Worm (Caenorhabditis elegans): Measurements from ENCODE around the gene C33C12.12.
"Not testable (repeated sequence)": the region's sequence is repeated elsewhere in the genome, so short reads cannot be mapped to it uniquely, and the experiment has no call there.

C33C12.12 gene

DNA sequence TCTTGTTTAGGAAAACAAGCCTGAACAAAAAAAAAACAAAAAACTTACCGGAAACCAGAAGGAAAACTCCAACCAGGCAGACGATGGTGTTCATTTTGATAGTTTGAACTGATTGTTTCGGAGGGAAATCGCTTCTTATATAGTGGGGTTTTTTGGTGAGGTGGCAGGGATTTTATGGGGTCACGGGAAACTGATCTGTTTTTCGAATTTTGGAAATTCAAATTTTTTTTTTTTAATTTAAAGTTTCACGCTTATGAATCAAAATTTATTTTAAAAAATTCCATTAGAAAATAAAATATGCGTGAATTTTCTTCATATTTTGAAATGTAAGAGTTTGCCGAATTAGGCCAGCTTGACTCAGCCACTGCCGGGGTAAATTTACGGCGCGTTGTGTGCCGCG, 5.4 kb upstream of the C33C12.12 start, which contains the start of gene C33C12.7:
TSS of gene C33C12.7 (minus strand) at position 101 of the 400 bp plus-strand sequence.
- TF ChIP-seq hlh-11 (tag; optimal IDR thresholded peaks at IDR 0.05) (no peak), zip-11 (GFP tag; IDR thresholded peaks at IDR 0.05) (no peak), zip-2 (tag; optimal IDR thresholded peaks at IDR 0.05) (no peak), duxl-1 (tag; optimal IDR thresholded peaks at IDR 0.05; ENCODE audit: poor library complexity) (no peak), lin-39 (tag; optimal IDR thresholded peaks at IDR 0.05) (no peak), egl-27 (tag; optimal IDR thresholded peaks at IDR 0.05) (no peak), nhr-77 (tag; optimal IDR thresholded peaks at IDR 0.05) (no peak), set-16 (GFP tag; IDR thresholded peaks at IDR 0.05) (no peak), aly-2 (tag; optimal IDR thresholded peaks at IDR 0.05) (no peak)

DNA sequence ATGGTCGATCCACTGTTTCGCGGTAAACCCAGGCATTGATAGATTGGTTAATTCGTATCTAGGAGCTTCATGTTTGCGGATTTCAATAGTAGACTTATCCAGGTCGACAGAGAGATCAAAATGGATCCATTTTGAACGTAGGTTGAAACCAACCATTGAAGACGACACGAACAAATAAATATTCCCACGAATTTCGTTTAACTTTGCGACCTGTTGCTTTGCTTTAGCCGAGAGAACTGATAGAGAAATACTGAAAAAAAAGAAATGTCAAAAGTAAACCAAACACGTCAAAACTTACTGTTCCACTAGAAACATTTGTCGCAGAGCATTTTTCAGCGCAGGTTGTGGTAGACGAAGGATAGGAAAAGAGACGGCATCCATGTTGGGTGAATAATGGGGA, 1.6 kb downstream of the C33C12.12 start, which contains the start of gene fbxb-38:
TSS of gene fbxb-38 (minus strand) at position 390 of the 400 bp plus-strand sequence.
- TF ChIP-seq nhr-77 (tag; optimal IDR thresholded peaks at IDR 0.05) (no peak), unc-62 (GFP tag; optimal IDR thresholded peaks at IDR 0.05 in 1 of 2) (peak in 1 of 2 experiments; percentile 91), unc-62 (tag; optimal IDR thresholded peaks at IDR 0.05) (no peak)

DNA sequence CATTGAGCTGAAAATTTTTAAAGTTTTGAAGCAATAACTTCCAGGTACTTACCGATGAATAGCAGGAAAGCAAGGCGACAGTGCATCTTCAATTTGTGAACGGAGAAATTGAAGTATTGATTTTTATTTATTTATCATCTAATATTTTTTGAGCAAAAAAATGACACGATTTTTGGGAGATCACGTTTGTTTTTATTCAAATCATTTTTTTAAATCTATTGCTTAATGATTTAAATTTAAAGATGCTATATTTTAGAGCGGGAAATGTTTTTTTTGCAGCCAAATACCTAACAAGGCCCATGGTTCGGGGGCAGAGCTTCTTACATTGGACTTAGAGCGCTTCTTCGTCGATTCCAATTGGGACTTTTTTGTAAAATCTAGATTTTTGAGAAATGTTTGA, 3.6 kb downstream of the C33C12.12 start, which contains the start of gene C33C12.4:
TSS of gene C33C12.4 (minus strand) at position 101 of the 400 bp plus-strand sequence.
- no peak for TF ChIP-seq F26F4.8 (GFP tag; conservative IDR thresholded peaks at IDR 0.05)

DNA sequence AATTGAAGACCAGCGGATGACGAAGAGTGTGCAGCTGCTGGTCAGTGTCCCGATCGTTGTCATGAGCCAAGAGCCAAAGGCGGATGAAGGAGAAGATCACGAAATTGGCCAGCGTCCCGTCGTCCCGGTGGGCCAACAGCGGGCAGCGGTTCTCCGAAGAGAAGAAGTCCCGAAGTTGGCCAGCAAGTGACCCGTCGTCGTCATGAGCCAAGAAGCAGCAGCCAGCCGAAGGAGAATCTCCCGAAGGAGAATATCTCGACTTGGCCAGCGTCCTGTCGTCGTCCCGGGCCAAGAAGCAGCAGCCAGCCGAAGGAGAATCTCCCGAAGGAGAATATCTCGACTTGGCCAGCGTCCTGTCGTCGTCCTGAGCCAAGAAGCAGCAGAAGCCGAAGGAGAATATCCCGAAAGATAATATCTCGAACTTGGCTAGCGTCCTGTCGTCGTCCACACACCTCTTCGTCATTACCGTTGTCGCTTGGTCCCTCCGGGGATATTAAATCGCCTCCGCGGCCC, 6.6 kb downstream of the C33C12.12 start, which contains the start of gene C33C12.11:
TSS of gene C33C12.11 (minus strand) at position 463 of the 513 bp plus-strand sequence.
- TF ChIP-seq set-16 (GFP tag; IDR thresholded peaks at IDR 0.05) = peak; percentile 87

DNA sequence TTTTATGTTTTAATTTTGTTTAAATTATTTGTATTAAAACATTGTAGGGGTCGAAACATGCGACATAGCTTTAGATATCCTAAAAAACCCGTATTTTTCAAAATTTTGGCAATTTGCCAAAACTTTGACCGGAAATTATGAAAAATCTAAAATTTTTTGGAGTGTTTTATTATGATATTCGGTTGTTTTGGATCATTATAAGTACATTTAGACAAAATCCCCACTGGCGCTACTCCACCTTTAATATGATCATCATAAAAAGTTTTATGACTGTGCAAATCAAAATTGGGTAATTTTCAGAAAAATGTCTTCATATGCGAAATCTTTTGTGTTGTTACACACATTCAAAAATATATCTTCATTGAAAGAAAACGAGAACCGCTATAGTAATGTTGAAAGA, 16.3 kb downstream of the C33C12.12 start, which contains the start of gene math-18:
TSS of gene math-18 (plus strand) at position 301 of the 400 bp plus-strand sequence.
- TF ChIP-seq madf-5 (GFP tag; IDR thresholded peaks at IDR 0.05); unc-130 (GFP tag; optimal IDR thresholded peaks at IDR 0.05); tra-1 (GFP tag; IDR thresholded peaks at IDR 0.05): not testable (repeated sequence)

DNA sequence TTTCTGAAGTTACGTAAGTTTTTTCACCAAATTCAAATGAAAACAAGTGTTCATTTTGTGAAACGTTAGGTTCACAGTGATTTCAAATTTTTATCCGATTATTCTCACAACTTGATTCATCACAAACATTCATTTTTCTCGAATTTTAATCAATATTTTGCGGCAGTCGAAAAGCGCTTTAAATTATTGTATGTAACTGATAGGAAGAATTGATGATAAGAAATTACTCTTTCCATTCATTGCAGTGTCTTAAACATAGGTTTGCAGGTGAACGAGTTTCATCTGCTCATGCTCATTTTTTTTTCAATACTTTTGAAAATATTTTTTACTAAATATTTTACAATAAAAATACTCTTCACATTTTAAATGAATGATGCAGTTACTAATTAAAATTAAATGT, 17.5 kb downstream of the C33C12.12 start:
- TF ChIP-seq lin-29 (GFP tag; IDR thresholded peaks at IDR 0.05) (no peak), ceh-82 (tag; optimal IDR thresholded peaks at IDR 0.05) (no peak), php-3 (GFP tag; IDR thresholded peaks at IDR 0.05) (no peak), pqm-1 (tag; optimal IDR thresholded peaks at IDR 0.05) (peak; percentile 51), hif-1 (tag; optimal IDR thresholded peaks at IDR 0.05) (no peak), sdz-12 (GFP tag; optimal IDR thresholded peaks at IDR 0.05) (no peak), madf-5 (GFP tag; IDR thresholded peaks at IDR 0.05) (no peak), nhr-28 (tag; optimal IDR thresholded peaks at IDR 0.05) (peak; percentile 14), ceh-44 (GFP tag; IDR thresholded peaks at IDR 0.05) (no peak), daf-12 (tag; optimal IDR thresholded peaks at IDR 0.05) (no peak), lir-3 (tag; optimal IDR thresholded peaks at IDR 0.05) (no peak), F37D6.2 (tag; optimal IDR thresholded peaks at IDR 0.05) (no peak), nhr-77 (tag; optimal IDR thresholded peaks at IDR 0.05) (no peak)

DNA sequence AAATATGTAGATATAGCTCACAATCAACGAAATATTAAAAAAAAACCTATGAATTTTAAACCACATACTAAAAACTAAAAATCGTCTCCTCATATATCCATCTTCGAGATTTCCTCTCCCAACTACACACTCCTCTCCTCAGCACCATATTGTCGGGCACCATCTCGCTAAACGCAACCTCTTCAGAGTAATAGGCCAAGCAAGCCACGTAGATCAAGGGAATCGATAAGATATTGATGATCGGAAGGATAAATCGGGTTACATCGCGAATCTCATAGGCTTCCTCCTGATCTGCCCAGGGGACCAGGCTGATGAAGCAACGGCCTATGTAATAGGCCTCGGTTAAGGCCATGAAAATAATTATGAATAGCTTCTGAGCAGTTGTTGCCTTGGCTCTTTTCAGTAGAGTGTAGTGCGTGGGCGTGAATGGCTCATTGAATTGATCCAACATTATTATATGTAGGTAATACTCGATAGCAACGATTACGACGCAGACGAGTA, 19.4 kb downstream of the C33C12.12 start, which contains the start of the genes C40A11.7 and C40A11.8:
TSS of gene C40A11.7 (minus strand) at position 101 of the 501 bp plus-strand sequence.
TSS of gene C40A11.8 (minus strand) at position 451 of the 501 bp plus-strand sequence.
- no peak for TF ChIP-seq hlh-11 (tag; optimal IDR thresholded peaks at IDR 0.05)
- no peak for TF ChIP-seq daf-19 (GFP tag; conservative IDR thresholded peaks at IDR 0.05)
- peak; percentile 42 for TF ChIP-seq aha-1 (tag)
- TF ChIP-seq nhr-102 (tag; optimal IDR thresholded peaks at IDR 0.05) = no peak
- TF ChIP-seq T20F7.1 (GFP tag; optimal IDR thresholded peaks at IDR 0.05) = no peak

All from whole organism, L4 larva.